Fruit fly (Drosophila melanogaster): ENCODE data around the gene CG4553.

- no peak for TF ChIP-seq Dp (GFP tag; optimal IDR thresholded peaks at IDR 0.05)
- TF ChIP-seq NfI (GFP tag; optimal IDR thresholded peaks at IDR 0.05): no peak
- TF ChIP-seq CG13894 (tag; optimal IDR thresholded peaks at IDR 0.05): no peak
- no peak for TF ChIP-seq HLH54F (GFP tag; optimal IDR thresholded peaks at IDR 0.05)
- no peak for TF ChIP-seq crol (GFP tag; IDR thresholded peaks at IDR 0.05)
These were observed 17.4 kb downstream of the CG4553 start for dm6 chr3R:25459200-25459809.

All from whole organism, embryonic.